Worm (Caenorhabditis elegans): Measurements from ENCODE around the gene dop-4.

DNA sequence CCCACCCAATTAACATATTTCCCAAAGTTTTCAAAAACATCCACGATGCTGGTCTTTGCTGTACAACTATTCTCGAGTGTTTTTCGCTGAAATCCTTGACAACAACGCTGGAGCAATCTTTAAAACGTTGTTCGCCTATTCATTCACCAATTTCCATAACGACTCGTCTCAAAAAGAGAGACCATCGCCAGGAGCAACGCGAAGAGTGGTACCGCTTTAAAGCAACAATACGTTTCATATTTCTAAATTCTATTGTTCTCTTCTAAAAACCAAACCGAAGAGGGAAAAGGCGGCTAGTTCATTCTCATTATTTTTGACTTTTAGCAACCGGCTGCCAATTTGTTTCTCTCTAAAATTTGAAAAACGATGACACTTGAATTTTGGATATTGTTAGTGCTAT, 24.5 kb upstream of the dop-4 start, which contains the start of gene C25G6.1:
- TF ChIP-seq lin-13 (tag; optimal IDR thresholded peaks at IDR 0.05), result no peak
- TF ChIP-seq snpc-4 (tag; optimal IDR thresholded peaks at IDR 0.05), result no peak
- no peak for TF ChIP-seq ham-2 (GFP tag; optimal IDR thresholded peaks at IDR 0.05)
- TF ChIP-seq elt-1 (tag; optimal IDR thresholded peaks at IDR 0.05; ENCODE audit: borderline replicate concordance, insufficient read depth), result no peak
- TF ChIP-seq blmp-1 (tag; optimal IDR thresholded peaks at IDR 0.05), result no peak
- TF ChIP-seq unc-39 (tag; optimal IDR thresholded peaks at IDR 0.05), result no peak
- TF ChIP-seq ceh-39 (tag; optimal IDR thresholded peaks at IDR 0.05), result no peak
- no peak for TF ChIP-seq elt-3 (tag; optimal IDR thresholded peaks at IDR 0.05)
- no peak for TF ChIP-seq nhr-76 (tag; optimal IDR thresholded peaks at IDR 0.05)
- TF ChIP-seq nhr-2 (tag; optimal IDR thresholded peaks at IDR 0.05), result no peak

All from whole organism, mixed stage, embryonic.